Fruit fly (Drosophila melanogaster) whole organism, embryonic: ENCODE measurements around the gene Atg14.

Experiments used
- Bdp1 ChIP-seq: fragments of 200-800 bp; sonication (Bioruptor generic); optimal IDR thresholded peaks from 3 replicates; lab custom pipeline; 2016; ENCODE audit warnings: missing biosample characterization, missing genetic modification characterization
- Bgb ChIP-seq: fragments of 200-800 bp; sonication (Bioruptor generic); IDR thresholded peaks from 2 replicates; pipeline ENCODE4 v1.3.6; 2022; ENCODE audit warnings: missing biosample characterization, missing genetic modification characterization; ENCODE audit not compliant: partially characterized antibody
- CG10565 ChIP-seq: fragments of 200-800 bp; sonication (Bioruptor generic); optimal IDR thresholded peaks from 3 replicates; lab custom pipeline; 2016; ENCODE audit warnings: missing biosample characterization, mild to moderate bottlenecking, missing genetic modification characterization
- CG10979 ChIP-seq: fragments of 200-800 bp; sonication (Bioruptor generic); optimal IDR thresholded peaks from 2 replicates; lab custom pipeline; 2018; ENCODE audit warnings: missing biosample characterization, mild to moderate bottlenecking, missing genetic modification characterization, moderate library complexity
- CG11723 ChIP-seq: fragments of 200-800 bp; sonication (Bioruptor generic); optimal IDR thresholded peaks from 2 replicates; lab custom pipeline; 2017; ENCODE audit warnings: missing biosample characterization, mild to moderate bottlenecking, missing genetic modification characterization
- CG12236 ChIP-seq: fragments of 200-800 bp; sonication (Bioruptor generic); optimal IDR thresholded peaks from 2 replicates; lab custom pipeline; 2016; ENCODE audit warnings: missing biosample characterization, missing genetic modification characterization
- CG12391 ChIP-seq: fragments of 200-800 bp; sonication (Bioruptor generic); optimal IDR thresholded peaks from 3 replicates; lab custom pipeline; 2018; ENCODE audit warnings: missing biosample characterization, mild to moderate bottlenecking, missing genetic modification characterization, moderate library complexity
- CG12744 ChIP-seq: fragments of 200-800 bp; sonication (Bioruptor generic); optimal IDR thresholded peaks from 2 replicates; lab custom pipeline; 2016; ENCODE audit warnings: missing biosample characterization, missing genetic modification characterization
- CG13123 ChIP-seq: fragments of 200-800 bp; sonication (Bioruptor generic); optimal IDR thresholded peaks from 2 replicates; lab custom pipeline; 2016; ENCODE audit warnings: missing biosample characterization, missing genetic modification characterization
- CG13287 ChIP-seq: fragments of 200-800 bp; sonication (Bioruptor generic); IDR thresholded peaks from 2 replicates; pipeline ENCODE4 v1.3.6; 2022; ENCODE audit warnings: missing biosample characterization, missing genetic modification characterization; ENCODE audit not compliant: partially characterized antibody
- CG13775 ChIP-seq: fragments of 200-800 bp; sonication (Bioruptor generic); optimal IDR thresholded peaks from 3 replicates; lab custom pipeline; 2017; ENCODE audit warnings: missing biosample characterization, mild to moderate bottlenecking, missing genetic modification characterization
- CG15073 ChIP-seq: fragments of 200-800 bp; sonication (Bioruptor generic); optimal IDR thresholded peaks from 2 replicates; lab custom pipeline; 2016; ENCODE audit warnings: missing biosample characterization, missing genetic modification characterization
- CG1647 ChIP-seq: fragments of 200-800 bp; sonication (Bioruptor generic); optimal IDR thresholded peaks from 3 replicates; lab custom pipeline; 2016; ENCODE audit warnings: missing biosample characterization, missing genetic modification characterization
- CG16779 ChIP-seq: fragments of 200-800 bp; sonication (Bioruptor generic); IDR thresholded peaks from 2 replicates; pipeline ENCODE4 v1.3.6; 2022; ENCODE audit warnings: missing biosample characterization, missing genetic modification characterization
- CG17802 ChIP-seq: fragments of 200-800 bp; sonication (Bioruptor generic); optimal IDR thresholded peaks from 2 replicates; lab custom pipeline; 2018; ENCODE audit warnings: missing biosample characterization, mild to moderate bottlenecking, missing genetic modification characterization, moderate library complexity
- CG2199 ChIP-seq: fragments of 200-800 bp; sonication (Bioruptor generic); IDR thresholded peaks from 3 replicates; pipeline ENCODE4 v1.3.6; 2022; ENCODE audit warnings: missing biosample characterization, missing genetic modification characterization
- CG33213 ChIP-seq: fragments of 200-800 bp; sonication (Bioruptor generic); optimal IDR thresholded peaks from 3 replicates; lab custom pipeline; 2016; ENCODE audit warnings: missing biosample characterization, missing genetic modification characterization
- CG3838 ChIP-seq: fragments of 200-800 bp; sonication (Bioruptor generic); optimal IDR thresholded peaks from 3 replicates; lab custom pipeline; 2016; ENCODE audit warnings: missing biosample characterization, missing genetic modification characterization
- CG3847 ChIP-seq: fragments of 200-800 bp; sonication (Bioruptor generic); IDR thresholded peaks from 2 replicates; pipeline ENCODE4 v1.3.6; 2022; ENCODE audit warnings: missing biosample characterization, missing genetic modification characterization
- CG7786 ChIP-seq: fragments of 200-800 bp; sonication (Bioruptor generic); optimal IDR thresholded peaks from 2 replicates; lab custom pipeline; 2016; ENCODE audit warnings: missing biosample characterization, missing genetic modification characterization
- CG8478 ChIP-seq: fragments of >200 bp; optimal IDR thresholded peaks from 2 replicates; lab custom pipeline; 2018
- CG9876 ChIP-seq: fragments of 200-800 bp; sonication (Bioruptor generic); optimal IDR thresholded peaks from 2 replicates; lab custom pipeline; 2016; ENCODE audit warnings: missing biosample characterization, missing genetic modification characterization
- CkIIα-i1 ChIP-seq: fragments of 200-800 bp; sonication (Bioruptor generic); IDR thresholded peaks from 2 replicates; pipeline ENCODE4 v1.3.6; 2022; ENCODE audit warnings: missing biosample characterization, missing genetic modification characterization
- Drgx ChIP-seq: fragments of 200-800 bp; sonication (Bioruptor generic); IDR thresholded peaks from 2 replicates; pipeline ENCODE4 v1.3.6; 2022; ENCODE audit warnings: missing biosample characterization, missing genetic modification characterization
- ERR ChIP-seq: fragments of 200-800 bp; sonication (Bioruptor generic); optimal IDR thresholded peaks from 2 replicates; lab custom pipeline; 2016; ENCODE audit warnings: missing biosample characterization, missing genetic modification characterization
- Ets97D ChIP-seq: fragments of 200-800 bp; sonication (Bioruptor generic); optimal IDR thresholded peaks from 3 replicates; lab custom pipeline; 2016; ENCODE audit warnings: missing biosample characterization, missing genetic modification characterization
- H2.0 ChIP-seq: fragments of 200-800 bp; sonication (Bioruptor generic); IDR thresholded peaks from 2 replicates; pipeline ENCODE4 v1.3.6; 2022; ENCODE audit warnings: missing biosample characterization, missing genetic modification characterization
- Kr ChIP-seq: fragments of 200-800 bp; sonication (Bioruptor generic); optimal IDR thresholded peaks from 2 replicates; lab custom pipeline; 2017; ENCODE audit warnings: missing biosample characterization, mild to moderate bottlenecking, missing genetic modification characterization
- Neu2 ChIP-seq: fragments of 200-800 bp; sonication (Bioruptor generic); optimal IDR thresholded peaks from 3 replicates; lab custom pipeline; 2016; ENCODE audit warnings: missing biosample characterization, missing genetic modification characterization, borderline replicate concordance
- Sox102F ChIP-seq: fragments of 200-800 bp; sonication (Bioruptor generic); optimal IDR thresholded peaks from 2 replicates; lab custom pipeline; 2018; ENCODE audit warnings: missing biosample characterization, mild to moderate bottlenecking, missing genetic modification characterization, moderate library complexity
- Tbp ChIP-seq: fragments of >200 bp; optimal IDR thresholded peaks from 2 replicates; lab custom pipeline; 2018; ENCODE audit warnings: missing biosample characterization, missing genetic modification characterization
- al ChIP-seq: fragments of 200-800 bp; sonication (Bioruptor generic); IDR thresholded peaks from 2 replicates; pipeline ENCODE4 v1.3.6; 2022; ENCODE audit warnings: missing biosample characterization, missing genetic modification characterization
- amos ChIP-seq: fragments of 200-800 bp; sonication (Bioruptor generic); IDR thresholded peaks from 2 replicates; pipeline ENCODE4 v1.3.6; 2022; ENCODE audit warnings: missing biosample characterization, missing genetic modification characterization; ENCODE audit not compliant: partially characterized antibody
- chif ChIP-seq, 2 experiments: fragments of 200-800 bp; sonication (Bioruptor generic); optimal IDR thresholded peaks; 3 replicates each; lab custom pipeline; 2016; ENCODE audit warnings: missing biosample characterization in 2 of 2, missing genetic modification characterization in 2 of 2
- chn ChIP-seq: fragments of 200-800 bp; sonication (Bioruptor generic); optimal IDR thresholded peaks from 2 replicates; lab custom pipeline; 2016; ENCODE audit warnings: missing biosample characterization, missing genetic modification characterization
- danr ChIP-seq: fragments of 200-800 bp; sonication (Bioruptor generic); IDR thresholded peaks from 2 replicates; pipeline ENCODE4 v1.3.6; 2022; ENCODE audit warnings: missing biosample characterization, missing genetic modification characterization
- dysf ChIP-seq: fragments of 200-800 bp; sonication (Bioruptor generic); IDR thresholded peaks from 3 replicates; pipeline ENCODE4 v1.3.6; 2022; ENCODE audit warnings: missing biosample characterization, missing genetic modification characterization
- eve ChIP-seq, 2 experiments: fragments of >200 bp; optimal IDR thresholded peaks; 2 replicates each; lab custom pipeline; 2017; ENCODE audit warnings: missing biosample characterization in 2 of 2, missing genetic modification characterization in 2 of 2
- gcm ChIP-seq: fragments of 200-800 bp; sonication (Bioruptor generic); optimal IDR thresholded peaks from 2 replicates; lab custom pipeline; 2019; ENCODE audit warnings: missing biosample characterization, mild to moderate bottlenecking, missing genetic modification characterization, moderate library complexity
- gfzf ChIP-seq: fragments of 200-800 bp; sonication (Bioruptor generic); optimal IDR thresholded peaks from 2 replicates; lab custom pipeline; 2016; ENCODE audit warnings: missing biosample characterization, mild to moderate bottlenecking, missing genetic modification characterization, moderate library complexity
- gsb-n ChIP-seq: fragments of 200-800 bp; sonication (Bioruptor generic); optimal IDR thresholded peaks from 3 replicates; lab custom pipeline; 2018; ENCODE audit warnings: missing biosample characterization, mild to moderate bottlenecking, missing genetic modification characterization
- kah ChIP-seq: fragments of 200-800 bp; sonication (Bioruptor generic); optimal IDR thresholded peaks from 2 replicates; lab custom pipeline; 2018; ENCODE audit warnings: missing biosample characterization, mild to moderate bottlenecking, missing genetic modification characterization
- maf-S ChIP-seq: fragments of 200-800 bp; sonication (Bioruptor generic); optimal IDR thresholded peaks from 2 replicates; lab custom pipeline; 2016; ENCODE audit warnings: missing biosample characterization, missing genetic modification characterization
- nerfin-1 ChIP-seq: fragments of 200-800 bp; sonication (Bioruptor generic); optimal IDR thresholded peaks from 3 replicates; lab custom pipeline; 2019; ENCODE audit warnings: missing biosample characterization, mild to moderate bottlenecking, missing genetic modification characterization, moderate library complexity
- oc ChIP-seq: fragments of 200-800 bp; sonication (Bioruptor generic); optimal IDR thresholded peaks from 2 replicates; lab custom pipeline; 2018; ENCODE audit warnings: missing biosample characterization, mild to moderate bottlenecking, missing genetic modification characterization, moderate library complexity
- p53 ChIP-seq: fragments of 200-800 bp; sonication (Bioruptor generic); optimal IDR thresholded peaks from 2 replicates; lab custom pipeline; 2016; ENCODE audit warnings: missing biosample characterization, missing genetic modification characterization
- pum ChIP-seq: fragments of 200-800 bp; sonication (Bioruptor generic); optimal IDR thresholded peaks from 2 replicates; lab custom pipeline; 2016; ENCODE audit warnings: missing biosample characterization, missing genetic modification characterization
- salm ChIP-seq: fragments of 200-800 bp; sonication (Bioruptor generic); optimal IDR thresholded peaks from 2 replicates; lab custom pipeline; 2018; ENCODE audit warnings: missing biosample characterization, mild to moderate bottlenecking, missing genetic modification characterization
- seq ChIP-seq: fragments of 200-800 bp; sonication (Bioruptor generic); IDR thresholded peaks from 2 replicates; pipeline ENCODE4 v1.3.6; 2022; ENCODE audit warnings: missing biosample characterization, missing genetic modification characterization
- ssp ChIP-seq: fragments of 200-800 bp; sonication (Bioruptor generic); IDR thresholded peaks from 2 replicates; pipeline ENCODE4 v1.3.6; 2022; ENCODE audit warnings: missing biosample characterization, missing genetic modification characterization
- stwl ChIP-seq: fragments of 200-800 bp; sonication (Bioruptor generic); optimal IDR thresholded peaks from 3 replicates; lab custom pipeline; 2018; ENCODE audit warnings: missing biosample characterization, mild to moderate bottlenecking, missing genetic modification characterization, moderate library complexity
- usp ChIP-seq: fragments of >200 bp; optimal IDR thresholded peaks from 2 replicates; lab custom pipeline; 2017; ENCODE audit warnings: missing biosample characterization, missing genetic modification characterization

Gene Atg14

dm6 chr3R:29124128-29124527 is 7.9 kb downstream of the Atg14 start (continued):
- TF ChIP-seq chn (GFP tag; lab: Kevin White, UChicago) (peak; percentile 36), gcm (GFP tag; lab: Kevin White, UChicago) (peak; percentile 34), CG1647 (GFP tag; lab: Kevin White, UChicago) (peak; percentile 4), CG13123 (GFP tag; lab: Kevin White, UChicago) (peak; percentile 36), stwl (no peak), Tbp (GFP tag; lab: Kevin White, UChicago) (no peak), dysf (GFP tag; lab: Robert Waterston, UW) (peak; percentile 76), Bdp1 (peak; percentile 35), salm (peak; percentile 32), CG15073 (no peak), seq (GFP tag; lab: Robert Waterston, UW) (no peak), Bgb (GFP tag; lab: Robert Waterston, UW) (no peak), pum (GFP tag; lab: Kevin White, UChicago) (peak; percentile 62), Drgx (GFP tag; lab: Robert Waterston, UW) (peak; percentile 53), CG12744 (GFP tag; lab: Kevin White, UChicago) (no peak), CG7786 (GFP tag; lab: Kevin White, UChicago) (peak; percentile 69), CG10979 (peak; percentile 60), Neu2 (GFP tag; lab: Kevin White, UChicago) (no peak), ERR (GFP tag; lab: Kevin White, UChicago) (no peak), CkIIα-i1 (GFP tag; lab: Robert Waterston, UW) (no peak), Kr (no peak), usp (no peak), Ets97D (no peak), amos (no peak), gfzf (GFP tag; lab: Kevin White, UChicago) (no peak), CG11723 (no peak), oc (tag; lab: Kevin White, UChicago) (no peak), H2.0 (GFP tag; lab: Robert Waterston, UW) (peak; percentile 72; the same call in 1 of the 2 replicates), Sox102F (GFP tag; lab: Kevin White, UChicago) (peak; percentile 70), maf-S (GFP tag; lab: Kevin White, UChicago) (peak; percentile 46), CG3838 (GFP tag; lab: Kevin White, UChicago) (no peak), CG9876 (GFP tag; lab: Kevin White, UChicago) (peak; percentile 13), chif (GFP tag; optimal IDR thresholded peaks at IDR 0.05; lab: Kevin White, UChicago) (peak; percentile 19 to 63), CG3847 (GFP tag; lab: Robert Waterston, UW) (peak; percentile 57; the same call in 1 of the 2 replicates), CG13287 (no peak), CG12391 (tag; lab: Kevin White, UChicago) (peak; percentile 61), eve (GFP tag; optimal IDR thresholded peaks at IDR 0.05; lab: Kevin White, UChicago) (no peak), CG8478 (lab: Kevin White, UChicago) (no peak), ssp (peak; percentile 44; the same call in 1 of the 2 replicates), CG10565 (GFP tag; lab: Kevin White, UChicago) (no peak), CG16779 (no peak), p53 (GFP tag; lab: Kevin White, UChicago) (no peak), kah (no peak), CG13775 (GFP tag; lab: Kevin White, UChicago) (peak; percentile 43), danr (GFP tag; lab: Robert Waterston, UW) (no peak; the same call in 1 of the 2 replicates), CG17802 (peak; percentile 50), CG33213 (GFP tag; lab: Kevin White, UChicago) (peak; percentile 25), CG2199 (GFP tag; lab: Robert Waterston, UW) (no peak), CG12236 (GFP tag; lab: Kevin White, UChicago) (peak; percentile 3), al (peak; percentile 68), gsb-n (tag; lab: Kevin White, UChicago) (no peak), nerfin-1 (tag; lab: Kevin White, UChicago) (peak; percentile 2)
